Worm (Caenorhabditis elegans) whole organism, young adult: ENCODE results near the gene srw-87.

Source experiments
- B0035.1 ChIP-seq: sonication (generic microtip); optimal IDR thresholded peaks from 2 replicates; lab custom pipeline; 2016; ENCODE audit warnings: missing genetic modification characterization, mild to moderate bottlenecking, missing compliant biosample characterization, missing genotype, missing genetic modification reagents
- B0261.1 ChIP-seq: sonication (generic microtip); optimal IDR thresholded peaks from 2 replicates; lab custom pipeline; 2016; ENCODE audit warnings: mild to moderate bottlenecking, missing genetic modification characterization, moderate library complexity, missing compliant biosample characterization
- C06A6.2 ChIP-seq: fragments of 200-800 bp; sonication (Bioruptor generic); conservative IDR thresholded peaks from 2 replicates; pipeline ENCODE4 v1.3.6; 2022; ENCODE audit warnings: missing genetic modification characterization, missing compliant biosample characterization
- C17E4.6 ChIP-seq: fragments of 200-800 bp; sonication (Bioruptor generic); IDR thresholded peaks from 2 replicates; pipeline ENCODE4 v1.3.6; 2022; ENCODE audit warnings: missing genetic modification reagents, missing genetic modification characterization, missing compliant biosample characterization
- F22D6.2 ChIP-seq: sonication (generic microtip); optimal IDR thresholded peaks from 2 replicates; lab custom pipeline; 2016; ENCODE audit warnings: mild to moderate bottlenecking, missing genetic modification characterization, missing compliant biosample characterization
- F23B12.7 ChIP-seq: sonication (generic microtip); optimal IDR thresholded peaks from 2 replicates; lab custom pipeline; 2017; ENCODE audit warnings: missing genetic modification characterization, mild to moderate bottlenecking, missing compliant biosample characterization, antibody characterized with exemption, moderate library complexity; ENCODE audit not compliant: insufficient read depth
- F39B2.1 ChIP-seq: fragments of 200-800 bp; sonication (Bioruptor generic); IDR thresholded peaks from 2 replicates; pipeline ENCODE4 v1.3.6; 2022; ENCODE audit warnings: missing genetic modification reagents, missing genetic modification characterization, missing compliant biosample characterization
- K12H6.12 ChIP-seq: fragments of 200-800 bp; sonication (Bioruptor generic); optimal IDR thresholded peaks from 2 replicates; lab custom pipeline; 2018; ENCODE audit warnings: mild to moderate bottlenecking, missing genetic modification characterization, missing compliant biosample characterization
- Y53F4B.3 ChIP-seq: fragments of 200-800 bp; sonication (Bioruptor generic); IDR thresholded peaks from 2 replicates; pipeline ENCODE4 v1.3.6; 2022; ENCODE audit warnings: missing genetic modification reagents, missing genetic modification characterization, missing compliant biosample characterization
- atf-7 ChIP-seq: sonication (generic microtip); optimal IDR thresholded peaks from 2 replicates; lab custom pipeline; 2017; ENCODE audit warnings: mild to moderate bottlenecking, missing genetic modification characterization, missing compliant biosample characterization
- athp-1 ChIP-seq: sonication (generic microtip); optimal IDR thresholded peaks from 2 replicates; lab custom pipeline; 2017; ENCODE audit warnings: mild to moderate bottlenecking, missing genetic modification characterization, missing compliant biosample characterization
- attf-6 ChIP-seq: fragments of 200-800 bp; sonication (Bioruptor generic); IDR thresholded peaks from 2 replicates; pipeline ENCODE4 v1.3.6; 2022; ENCODE audit warnings: missing genetic modification reagents, missing genetic modification characterization, missing compliant biosample characterization
- ceh-100 ChIP-seq: fragments of 200-800 bp; sonication (Bioruptor generic); IDR thresholded peaks from 2 replicates; pipeline ENCODE4 v1.3.6; 2022; ENCODE audit warnings: missing genetic modification reagents, missing genetic modification characterization, missing compliant biosample characterization
- ceh-40 ChIP-seq: fragments of 200-800 bp; sonication (Bioruptor generic); IDR thresholded peaks from 2 replicates; pipeline ENCODE4 v1.3.6; 2022; ENCODE audit warnings: missing genetic modification characterization, missing compliant biosample characterization
- die-1 ChIP-seq: sonication (generic microtip); optimal IDR thresholded peaks from 2 replicates; lab custom pipeline; 2016; ENCODE audit warnings: missing genotype, mild to moderate bottlenecking, missing genetic modification characterization, missing compliant biosample characterization
- dpff-1 ChIP-seq: sonication (generic microtip); optimal IDR thresholded peaks from 2 replicates; lab custom pipeline; 2017; ENCODE audit warnings: mild to moderate bottlenecking, missing genetic modification characterization, missing compliant biosample characterization
- dpl-1 ChIP-seq: fragments of 150-350 bp; optimal IDR thresholded peaks from 2 replicates; lab custom pipeline; 2014; ENCODE audit warnings: missing biosample characterization, missing genetic modification reagents, missing genetic modification characterization
- efl-1 ChIP-seq: fragments of 150-350 bp; optimal IDR thresholded peaks from 2 replicates; lab custom pipeline; 2014; ENCODE audit warnings: missing biosample characterization, missing genetic modification reagents, missing genetic modification characterization
- ekl-4 ChIP-seq: fragments of 200-800 bp; sonication (Bioruptor generic); IDR thresholded peaks from 2 replicates; pipeline ENCODE4 v1.3.6; 2022; ENCODE audit warnings: missing genetic modification reagents, missing genetic modification characterization, missing compliant biosample characterization
- ets-4 ChIP-seq: fragments of 200-800 bp; sonication (Bioruptor generic); optimal IDR thresholded peaks from 2 replicates; lab custom pipeline; 2018; ENCODE audit warnings: mild to moderate bottlenecking, missing genetic modification characterization, missing compliant biosample characterization
- gei-17 ChIP-seq: fragments of 200-800 bp; sonication (Bioruptor generic); optimal IDR thresholded peaks from 2 replicates; lab custom pipeline; 2018; ENCODE audit warnings: mild to moderate bottlenecking, missing genetic modification characterization, missing compliant biosample characterization
- hmg-1.2 ChIP-seq: fragments of 200-800 bp; sonication (Bioruptor generic); IDR thresholded peaks from 2 replicates; pipeline ENCODE4 v1.3.6; 2022; ENCODE audit warnings: missing genetic modification reagents, missing genetic modification characterization, missing compliant biosample characterization
- hsf-1 ChIP-seq: fragments of 200-800 bp; sonication (Bioruptor generic); IDR thresholded peaks from 2 replicates; pipeline ENCODE4 v1.3.6; 2022; ENCODE audit warnings: missing genetic modification reagents, missing genetic modification characterization, missing compliant biosample characterization
- let-607 ChIP-seq, 2 experiments: fragments of 200-800 bp in 1 of 2; sonication (Bioruptor generic) in 1 of 2; sonication (generic microtip) in 1 of 2; optimal IDR thresholded peaks; 2 replicates each; lab custom pipeline; 2016 to 2018; ENCODE audit warnings: mild to moderate bottlenecking in 2 of 2, missing compliant biosample characterization in 2 of 2, missing genetic modification characterization in 2 of 2, moderate library complexity in 2 of 2, missing genotype in 1 of 2
- lin-26 ChIP-seq: fragments of 200-800 bp; sonication (Bioruptor generic); IDR thresholded peaks from 2 replicates; pipeline ENCODE4 v1.3.6; 2022; ENCODE audit warnings: missing genetic modification reagents, missing genetic modification characterization, missing compliant biosample characterization
- lin-35 ChIP-seq, 3 experiments: fragments of 150-350 bp in 2 of 3; sonication (generic microtip) in 1 of 3; optimal IDR thresholded peaks; 2 replicates each; lab custom pipeline; 2014 to 2018; ENCODE audit warnings: missing biosample characterization in 3 of 3, missing genetic modification characterization in 3 of 3, missing genetic modification reagents in 3 of 3
- mcd-1 ChIP-seq: fragments of 200-800 bp; sonication (Bioruptor generic); IDR thresholded peaks from 2 replicates; pipeline ENCODE4 v1.3.6; 2022; ENCODE audit warnings: missing genetic modification reagents, missing genetic modification characterization, missing compliant biosample characterization
- nfyb-1 ChIP-seq: fragments of 200-800 bp; sonication (Bioruptor generic); IDR thresholded peaks from 2 replicates; pipeline ENCODE4 v1.3.6; 2022; ENCODE audit warnings: missing genetic modification reagents, missing genetic modification characterization, missing compliant biosample characterization
- nhr-80 ChIP-seq: sonication (generic microtip); optimal IDR thresholded peaks from 2 replicates; lab custom pipeline; 2016; ENCODE audit warnings: missing genetic modification characterization, missing compliant biosample characterization
- nhr-90 ChIP-seq: sonication (generic microtip); optimal IDR thresholded peaks from 2 replicates; lab custom pipeline; 2016; ENCODE audit warnings: missing genotype, mild to moderate bottlenecking, missing genetic modification characterization, missing compliant biosample characterization
- pbrm-1 ChIP-seq: fragments of 200-800 bp; sonication (Bioruptor generic); IDR thresholded peaks from 2 replicates; pipeline ENCODE4 v1.3.6; 2022; ENCODE audit warnings: missing genetic modification reagents, missing genetic modification characterization, missing compliant biosample characterization
- rec-8 ChIP-seq, 2 experiments: sonication (generic microtip); optimal IDR thresholded peaks; 2 replicates each; lab custom pipeline; 2016; ENCODE audit warnings: mild to moderate bottlenecking in 2 of 2, missing genetic modification characterization in 2 of 2, missing genetic modification reagents in 2 of 2, missing genotype in 2 of 2, missing biosample characterization in 1 of 2, missing compliant biosample characterization in 1 of 2, moderate library complexity in 1 of 2
- rpc-1 ChIP-seq, 2 experiments: fragments of 150-350 bp in 1 of 2; sonication (generic microtip) in 1 of 2; optimal IDR thresholded peaks; 2 replicates each; lab custom pipeline; 2014 to 2018; ENCODE audit warnings: missing biosample characterization in 1 of 2, missing genetic modification characterization in 1 of 2, missing genetic modification reagents in 1 of 2, missing genotype in 1 of 2
- snpc-1.1 ChIP-seq: sonication (generic microtip); optimal IDR thresholded peaks from 2 replicates; lab custom pipeline; 2017; ENCODE audit warnings: missing genetic modification characterization, mild to moderate bottlenecking, missing compliant biosample characterization, antibody characterized with exemption, moderate library complexity, missing genotype, missing genetic modification reagents; ENCODE audit not compliant: insufficient read depth
- snpc-1.3 ChIP-seq: sonication (generic microtip); optimal IDR thresholded peaks from 2 replicates; lab custom pipeline; 2017; ENCODE audit warnings: missing genetic modification characterization, mild to moderate bottlenecking, missing compliant biosample characterization, antibody characterized with exemption, moderate library complexity, missing genotype, missing genetic modification reagents; ENCODE audit not compliant: insufficient read depth
- somi-1 ChIP-seq: fragments of 200-800 bp; sonication (Bioruptor generic); optimal IDR thresholded peaks from 2 replicates; lab custom pipeline; 2018; ENCODE audit warnings: mild to moderate bottlenecking, missing genetic modification characterization, missing compliant biosample characterization
- xnd-1 ChIP-seq: sonication (generic microtip); optimal IDR thresholded peaks from 2 replicates; lab custom pipeline; 2016; ENCODE audit warnings: missing genotype, missing genetic modification reagents, missing genetic modification characterization, missing compliant biosample characterization
- ztf-18 ChIP-seq: sonication (generic microtip); optimal IDR thresholded peaks from 2 replicates; lab custom pipeline; 2016; ENCODE audit warnings: missing genotype, mild to moderate bottlenecking, missing genetic modification characterization, missing compliant biosample characterization
- ztf-25 ChIP-seq: fragments of 200-800 bp; sonication (Bioruptor generic); IDR thresholded peaks from 2 replicates; pipeline ENCODE4 v1.3.6; 2022; ENCODE audit warnings: missing genetic modification reagents, missing genetic modification characterization, missing compliant biosample characterization
- ztf-6 ChIP-seq: fragments of 200-800 bp; sonication (Bioruptor generic); IDR thresholded peaks from 2 replicates; pipeline ENCODE4 v1.3.6; 2022; ENCODE audit warnings: missing genetic modification reagents, missing genetic modification characterization, missing compliant biosample characterization

The srw-87 gene

DNA sequence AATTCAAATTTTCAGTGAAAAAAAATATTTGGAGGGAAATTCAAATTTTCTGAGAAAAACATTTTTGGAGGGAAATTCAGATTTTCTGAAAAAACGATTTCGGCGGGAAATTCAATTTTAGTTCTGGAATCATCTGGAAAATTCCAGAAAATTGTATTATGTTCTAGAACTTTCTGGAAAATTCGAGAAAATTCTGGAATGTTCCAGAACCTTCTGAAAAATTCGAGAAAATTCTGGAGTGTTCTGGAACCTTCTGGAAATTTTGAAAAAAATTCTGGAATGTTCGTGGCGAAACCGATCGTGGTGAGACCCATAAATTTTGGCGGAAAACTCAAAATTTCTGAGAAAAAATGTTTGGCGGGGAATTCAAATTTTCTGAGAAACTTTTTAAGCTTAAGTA is 14.3 kb upstream of the srw-87 start:
- TF ChIP-seq F39B2.1 (GFP tag; lab: Robert Waterston, UW) (no peak), hsf-1 (GFP tag; lab: Robert Waterston, UW) (peak; percentile 91), dpl-1 (GFP tag; lab: Kevin White, UChicago) (no peak), rec-8 (tag; optimal IDR thresholded peaks at IDR 0.05; lab: Kevin White, UChicago) (no peak)
- TF ChIP-seq, all 124 proteins: peak for 1

DNA sequence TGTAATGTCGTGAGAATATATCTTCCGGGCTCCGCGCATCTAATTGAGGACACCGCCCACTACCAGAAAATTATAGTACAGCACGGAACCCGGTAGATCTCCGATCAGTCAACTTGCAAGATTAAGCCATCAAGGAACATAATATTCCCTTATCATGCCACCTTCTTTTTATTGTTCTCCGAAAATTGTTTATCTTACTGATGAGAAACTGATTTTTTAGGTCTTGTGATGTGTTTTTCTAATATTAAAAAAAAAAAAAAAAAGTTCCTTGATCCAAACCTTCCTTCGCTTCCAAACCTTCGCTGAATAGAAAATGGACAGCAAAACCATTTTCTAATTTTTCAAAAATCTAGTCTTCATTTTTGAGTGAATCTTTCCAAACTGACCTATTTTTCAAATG is 7.6 kb upstream of the srw-87 start, which contains the start of gene F57G8.7:
Gene F57G8.7 (plus strand): TSS at position 301 of the 400 bp plus-strand sequence.
- TF ChIP-seq hsf-1 (GFP tag; lab: Robert Waterston, UW) (no peak), gei-17 (no peak), snpc-1.3 (tag; lab: Kevin White, UChicago) (no peak), ets-4 (GFP tag; lab: Kevin White, UChicago) (no peak)
- TF ChIP-seq, all 124 proteins: peak for 0

DNA sequence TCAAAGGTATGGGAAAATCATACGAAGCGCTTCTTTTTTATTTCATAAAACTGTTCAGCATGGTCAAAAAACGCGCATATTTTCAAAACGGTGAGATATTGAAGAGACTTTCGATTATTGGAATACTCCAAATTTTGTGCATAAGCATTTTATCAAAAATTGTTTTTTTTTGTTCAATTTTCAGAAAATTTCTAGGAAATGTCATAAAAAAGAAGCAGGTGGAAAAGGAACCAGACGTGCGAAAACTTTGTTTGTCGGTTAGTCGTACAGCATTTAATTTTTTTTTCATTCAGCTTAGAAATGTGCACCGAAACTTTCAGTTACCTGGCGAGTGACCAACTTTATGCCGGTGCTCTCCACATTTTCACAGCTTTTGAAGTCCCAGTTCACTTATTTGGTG is 3.0 kb upstream of the srw-87 start, which contains the start of gene srh-167:
Gene srh-167 (plus strand): TSS at position 301 of the 400 bp plus-strand sequence.
- TF ChIP-seq lin-35 (GFP tag; optimal IDR thresholded peaks at IDR 0.05; lab: Kevin White, UChicago), result no peak
- TF ChIP-seq atf-7, result no peak
- TF ChIP-seq xnd-1 (tag; lab: Kevin White, UChicago), result no peak
- no peak for TF ChIP-seq ztf-6
- no peak for TF ChIP-seq ekl-4 (GFP tag; lab: Robert Waterston, UW)
- TF ChIP-seq dpl-1 (GFP tag; lab: Kevin White, UChicago), result no peak
- TF ChIP-seq K12H6.12 (tag; lab: Kevin White, UChicago), result no peak
- TF ChIP-seq hmg-1.2 (GFP tag; lab: Robert Waterston, UW), result no peak
- no peak for TF ChIP-seq ets-4 (GFP tag; lab: Kevin White, UChicago)
- TF ChIP-seq F22D6.2 (tag; lab: Kevin White, UChicago), result no peak
- no peak for TF ChIP-seq F39B2.1 (GFP tag; lab: Robert Waterston, UW)
- TF ChIP-seq let-607 (tag; optimal IDR thresholded peaks at IDR 0.05; lab: Kevin White, UChicago), result no peak
- no peak for TF ChIP-seq B0261.1
- no peak for TF ChIP-seq nhr-90 (tag; lab: Kevin White, UChicago)
- no peak for TF ChIP-seq dpff-1 (tag; lab: Kevin White, UChicago)
- no peak for TF ChIP-seq C06A6.2 (GFP tag; lab: Robert Waterston, UW)
- no peak for TF ChIP-seq somi-1 (GFP tag; lab: Kevin White, UChicago)
- TF ChIP-seq Y53F4B.3 (GFP tag; lab: Robert Waterston, UW), result no peak
- TF ChIP-seq C17E4.6, result no peak

DNA sequence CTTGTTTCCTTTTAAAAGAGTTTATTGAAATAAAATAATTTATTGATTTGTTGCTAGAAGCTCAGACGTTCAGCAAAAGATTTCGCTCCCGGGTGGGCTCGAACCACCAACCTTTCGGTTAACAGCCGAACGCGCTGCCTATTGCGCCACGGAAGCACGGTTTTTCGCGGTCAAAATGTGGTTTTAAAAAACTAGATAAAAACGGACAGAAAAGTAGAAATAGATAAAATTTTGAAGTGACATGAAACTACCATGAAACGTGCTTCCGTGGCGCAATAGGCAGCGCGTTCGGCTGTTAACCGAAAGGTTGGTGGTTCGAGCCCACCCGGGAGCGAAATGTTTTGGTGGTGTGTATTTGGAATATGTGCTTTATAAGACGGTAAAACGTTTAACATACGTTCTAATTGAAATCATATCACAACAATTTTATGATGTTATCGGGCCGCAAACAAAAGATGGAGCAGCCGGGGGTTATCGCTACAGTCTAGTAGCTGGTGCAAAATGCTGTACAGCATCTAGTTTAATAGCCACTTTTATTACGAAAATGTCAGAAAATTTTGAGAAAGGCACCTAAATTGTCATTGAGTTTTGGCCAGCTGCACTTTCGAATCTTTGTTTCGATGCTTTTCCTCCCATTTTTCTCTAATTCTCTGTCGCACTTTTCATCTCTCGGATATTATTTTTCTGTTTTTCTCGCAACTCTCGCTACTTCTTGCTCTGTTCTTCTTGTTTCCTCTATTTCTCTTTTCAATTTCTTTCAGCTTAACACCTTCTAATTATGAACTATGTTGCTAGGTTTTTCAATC is 2.1 kb downstream of the srw-87 start, which contains the start of gene slc-9B.2:
Gene slc-9B.2 (plus strand): TSS at position 756 of the 806 bp plus-strand sequence.
- TF ChIP-seq F23B12.7, result peak; percentile 40
- TF ChIP-seq nhr-80 (tag; lab: Kevin White, UChicago), result peak; percentile 69
- peak; percentile 63 for TF ChIP-seq rpc-1 (optimal IDR thresholded peaks at IDR 0.05; lab: Kevin White, UChicago)
- TF ChIP-seq rpc-1 (tag; optimal IDR thresholded peaks at IDR 0.05; lab: Kevin White, UChicago), result peak; percentile 80
- peak; percentile 25 for TF ChIP-seq B0035.1 (tag; lab: Kevin White, UChicago)
- TF ChIP-seq pbrm-1 (GFP tag; lab: Robert Waterston, UW), result peak; percentile 62; the same call in 1 of the 2 replicates
- peak; percentile 34; the same call in 1 of the 2 replicates for TF ChIP-seq ceh-40 (GFP tag; lab: Robert Waterston, UW)
- peak; percentile 10; the same call in 1 of the 2 replicates for TF ChIP-seq ceh-100 (GFP tag; lab: Robert Waterston, UW)
- TF ChIP-seq athp-1 (tag; lab: Kevin White, UChicago), result peak; percentile 11
- TF ChIP-seq hmg-1.2 (GFP tag; lab: Robert Waterston, UW), result peak; percentile 48
- TF ChIP-seq lin-26 (GFP tag; lab: Robert Waterston, UW), result peak; percentile 81; the same call in 1 of the 2 replicates
- TF ChIP-seq snpc-1.1 (tag; lab: Kevin White, UChicago), result peak; percentile 18
- peak; percentile 76; the same call in 1 of the 2 replicates for TF ChIP-seq attf-6
- peak; percentile 46 for TF ChIP-seq die-1 (tag; lab: Kevin White, UChicago)
- peak; percentile 60 for TF ChIP-seq ztf-18 (tag; lab: Kevin White, UChicago)
- TF ChIP-seq nfyb-1 (GFP tag; lab: Robert Waterston, UW), result peak; percentile 82
- 0 out of 2 replicates have a peak, but pooled peaks have one; percentile 40 for TF ChIP-seq ztf-25 (GFP tag; lab: Robert Waterston, UW)
- peak; percentile 2 for TF ChIP-seq efl-1
- peak; percentile 54 for TF ChIP-seq mcd-1
- peak; percentile 66 for TF ChIP-seq ekl-4 (GFP tag; lab: Robert Waterston, UW)
